Fruit fly (Drosophila melanogaster) whole organism, embryonic: ENCODE results near the gene mRpL16.

Source experiments
- Awh ChIP-seq: fragments of 200-800 bp; sonication (Bioruptor generic); IDR thresholded peaks from 2 replicates; pipeline ENCODE4, ENCODE4 v1.3.6; 2022; ENCODE audit warnings: missing biosample characterization, missing genetic modification characterization
- Bteb2 ChIP-seq: fragments of 200-800 bp; sonication (Bioruptor generic); optimal IDR thresholded peaks from 2 replicates; lab custom pipeline; 2016; ENCODE audit warnings: missing biosample characterization, missing genetic modification characterization
- CG10147 ChIP-seq: fragments of 200-800 bp; sonication (Bioruptor generic); optimal IDR thresholded peaks from 2 replicates; lab custom pipeline; 2019; ENCODE audit warnings: missing biosample characterization, mild to moderate bottlenecking, missing genetic modification characterization, moderate library complexity
- CG11723 ChIP-seq: fragments of 200-800 bp; sonication (Bioruptor generic); optimal IDR thresholded peaks from 2 replicates; lab custom pipeline; 2017; ENCODE audit warnings: missing biosample characterization, mild to moderate bottlenecking, missing genetic modification characterization
- CG12104 ChIP-seq: fragments of 200-800 bp; sonication (Bioruptor generic); optimal IDR thresholded peaks from 3 replicates; lab custom pipeline; 2016; ENCODE audit warnings: missing biosample characterization, missing genetic modification characterization
- CG12942 ChIP-seq: fragments of 200-800 bp; sonication (Bioruptor generic); optimal IDR thresholded peaks from 3 replicates; lab custom pipeline; 2016; ENCODE audit warnings: missing biosample characterization, missing genetic modification characterization
- CG15269 ChIP-seq: fragments of 200-800 bp; sonication (Bioruptor generic); optimal IDR thresholded peaks from 2 replicates; lab custom pipeline; 2018; ENCODE audit warnings: missing biosample characterization, mild to moderate bottlenecking, missing genetic modification characterization, moderate library complexity
- CG16815 ChIP-seq: fragments of 200-800 bp; sonication (Bioruptor generic); optimal IDR thresholded peaks from 3 replicates; lab custom pipeline; 2017; ENCODE audit warnings: missing biosample characterization, mild to moderate bottlenecking, missing genetic modification characterization
- CG17568 ChIP-seq: fragments of 200-800 bp; sonication (Bioruptor generic); optimal IDR thresholded peaks from 2 replicates; lab custom pipeline; 2018; ENCODE audit warnings: missing biosample characterization, mild to moderate bottlenecking, missing genetic modification characterization, moderate library complexity
- CG18619 ChIP-seq: fragments of 200-800 bp; sonication (Bioruptor generic); optimal IDR thresholded peaks from 3 replicates; lab custom pipeline; 2017; ENCODE audit warnings: missing biosample characterization, mild to moderate bottlenecking, missing genetic modification characterization
- CG2199 ChIP-seq: fragments of 200-800 bp; sonication (Bioruptor generic); IDR thresholded peaks from 3 replicates; pipeline ENCODE4 v1.3.6; 2022; ENCODE audit warnings: missing biosample characterization, missing genetic modification characterization
- CG31224 ChIP-seq: fragments of 200-800 bp; sonication (Bioruptor generic); IDR thresholded peaks from 2 replicates; pipeline ENCODE4 v1.3.6; 2022; ENCODE audit warnings: missing biosample characterization, missing genetic modification characterization
- CG31365 ChIP-seq: fragments of 200-800 bp; sonication (Bioruptor generic); optimal IDR thresholded peaks from 2 replicates; lab custom pipeline; 2018; ENCODE audit warnings: missing biosample characterization, mild to moderate bottlenecking, missing genetic modification characterization
- CG34224 ChIP-seq: fragments of 200-800 bp; sonication (Bioruptor generic); IDR thresholded peaks from 3 replicates; pipeline ENCODE4 v1.3.6; 2022; ENCODE audit warnings: missing biosample characterization, missing genetic modification characterization; ENCODE audit not compliant: partially characterized antibody
- CG3995 ChIP-seq: fragments of 200-800 bp; sonication (Bioruptor generic); optimal IDR thresholded peaks from 3 replicates; lab custom pipeline; 2016; ENCODE audit warnings: missing biosample characterization, missing genetic modification characterization
- CG4854 ChIP-seq: fragments of 200-800 bp; sonication (Bioruptor generic); optimal IDR thresholded peaks from 2 replicates; lab custom pipeline; 2016; ENCODE audit warnings: missing biosample characterization, missing genetic modification characterization, inconsistent platforms
- CG8924 ChIP-seq: fragments of 200-800 bp; optimal IDR thresholded peaks from 3 replicates; lab custom pipeline; 2019; ENCODE audit warnings: missing biosample characterization, mild to moderate bottlenecking, missing genetic modification characterization, moderate library complexity
- Camta ChIP-seq: fragments of 200-800 bp; sonication (Bioruptor generic); optimal IDR thresholded peaks from 2 replicates; lab custom pipeline; 2016; ENCODE audit warnings: missing biosample characterization, missing genetic modification characterization
- D19B ChIP-seq: fragments of 200-800 bp; sonication (Bioruptor generic); optimal IDR thresholded peaks from 2 replicates; lab custom pipeline; 2017; ENCODE audit warnings: missing biosample characterization, mild to moderate bottlenecking, missing genetic modification characterization
- Dfd ChIP-seq, 2 experiments: fragments of >200 bp; optimal IDR thresholded peaks; 2 replicates each; lab custom pipeline; 2017; ENCODE audit warnings: missing biosample characterization in 2 of 2, missing genetic modification characterization in 2 of 2
- Ets97D ChIP-seq: fragments of 200-800 bp; sonication (Bioruptor generic); optimal IDR thresholded peaks from 3 replicates; lab custom pipeline; 2016; ENCODE audit warnings: missing biosample characterization, missing genetic modification characterization
- Fer1 ChIP-seq: fragments of 200-800 bp; sonication (Bioruptor generic); optimal IDR thresholded peaks from 2 replicates; lab custom pipeline; 2017; ENCODE audit warnings: missing biosample characterization, mild to moderate bottlenecking, missing genetic modification characterization
- GATAe ChIP-seq: fragments of 200-800 bp; sonication (Bioruptor generic); conservative IDR thresholded peaks from 2 replicates; pipeline ENCODE4 v1.3.6; 2022; ENCODE audit warnings: missing biosample characterization, missing genetic modification characterization
- MBD-R2 ChIP-seq: fragments of 200-800 bp; sonication (Bioruptor generic); IDR thresholded peaks from 2 replicates; pipeline ENCODE4 v1.3.6; 2022; ENCODE audit warnings: missing biosample characterization, missing genetic modification characterization
- MESR4 ChIP-seq: fragments of 200-800 bp; sonication (Bioruptor generic); optimal IDR thresholded peaks from 2 replicates; lab custom pipeline; 2018; ENCODE audit warnings: missing biosample characterization, mild to moderate bottlenecking, missing genetic modification characterization, moderate library complexity
- NFAT ChIP-seq: fragments of 200-800 bp; sonication (Bioruptor generic); IDR thresholded peaks from 2 replicates; pipeline ENCODE4 v1.3.6; 2022; ENCODE audit warnings: missing biosample characterization, missing genetic modification characterization
- NK7.1 ChIP-seq: fragments of 200-800 bp; sonication (Bioruptor generic); optimal IDR thresholded peaks from 3 replicates; lab custom pipeline; 2016; ENCODE audit warnings: missing biosample characterization, missing genetic modification characterization
- Nf-YC ChIP-seq: fragments of 200-800 bp; optimal IDR thresholded peaks from 3 replicates; lab custom pipeline; 2019; ENCODE audit warnings: missing biosample characterization, mild to moderate bottlenecking, missing genetic modification characterization, moderate library complexity
- Optix ChIP-seq: fragments of 200-800 bp; sonication (Bioruptor generic); IDR thresholded peaks from 3 replicates; pipeline ENCODE4 v1.3.6; 2022; ENCODE audit warnings: missing biosample characterization, missing genetic modification characterization
- Rfx ChIP-seq: fragments of 200-800 bp; sonication (Bioruptor generic); IDR thresholded peaks from 2 replicates; pipeline ENCODE4 v1.3.6; 2022; ENCODE audit warnings: missing biosample characterization, missing genetic modification characterization
- Tbp ChIP-seq: fragments of >200 bp; optimal IDR thresholded peaks from 2 replicates; lab custom pipeline; 2018; ENCODE audit warnings: missing biosample characterization, missing genetic modification characterization
- YL-1 ChIP-seq: fragments of 200-800 bp; sonication (Bioruptor generic); optimal IDR thresholded peaks from 3 replicates; lab custom pipeline; 2017; ENCODE audit warnings: missing biosample characterization, mild to moderate bottlenecking, missing genetic modification characterization
- amos ChIP-seq: fragments of 200-800 bp; sonication (Bioruptor generic); IDR thresholded peaks from 2 replicates; pipeline ENCODE4 v1.3.6; 2022; ENCODE audit warnings: missing biosample characterization, missing genetic modification characterization; ENCODE audit not compliant: partially characterized antibody
- cad ChIP-seq: fragments of >200 bp; optimal IDR thresholded peaks from 2 replicates; lab custom pipeline; 2017; ENCODE audit warnings: missing biosample characterization, missing genetic modification characterization
- cato ChIP-seq: fragments of 200-800 bp; sonication (Bioruptor generic); optimal IDR thresholded peaks from 2 replicates; lab custom pipeline; 2016; ENCODE audit warnings: missing biosample characterization, missing genetic modification characterization, borderline replicate concordance
- chinmo ChIP-seq: fragments of 200-800 bp; sonication (Bioruptor generic); IDR thresholded peaks from 4 replicates; pipeline ENCODE4 v1.3.6; 2022; ENCODE audit warnings: missing biosample characterization, missing genetic modification characterization; ENCODE audit not compliant: partially characterized antibody
- cwo ChIP-seq: fragments of 200-800 bp; sonication (Bioruptor generic); optimal IDR thresholded peaks from 3 replicates; lab custom pipeline; 2017; ENCODE audit warnings: missing biosample characterization, missing genetic modification characterization, mild to moderate bottlenecking, moderate library complexity, missing genetic modification reagents
- dmrt11E ChIP-seq: fragments of 200-800 bp; sonication (Bioruptor generic); optimal IDR thresholded peaks from 3 replicates; lab custom pipeline; 2018; ENCODE audit warnings: missing biosample characterization, mild to moderate bottlenecking, missing genetic modification characterization, moderate library complexity
- gcm ChIP-seq: fragments of 200-800 bp; sonication (Bioruptor generic); optimal IDR thresholded peaks from 2 replicates; lab custom pipeline; 2019; ENCODE audit warnings: missing biosample characterization, mild to moderate bottlenecking, missing genetic modification characterization, moderate library complexity
- insv ChIP-seq, 2 experiments: fragments of 200-800 bp; sonication (Bioruptor generic); optimal IDR thresholded peaks; 3 replicates each; lab custom pipeline; 2016 to 2018; ENCODE audit warnings: missing biosample characterization in 2 of 2, missing genetic modification characterization in 2 of 2
- jing ChIP-seq: fragments of 200-800 bp; sonication (Bioruptor generic); optimal IDR thresholded peaks from 2 replicates; lab custom pipeline; 2018; ENCODE audit warnings: missing biosample characterization, mild to moderate bottlenecking, missing genetic modification characterization
- maf-S ChIP-seq: fragments of 200-800 bp; sonication (Bioruptor generic); optimal IDR thresholded peaks from 2 replicates; lab custom pipeline; 2016; ENCODE audit warnings: missing biosample characterization, missing genetic modification characterization
- prd ChIP-seq, 3 experiments: fragments of >200 bp in 2 of 3; fragments of 200-800 bp in 1 of 3; sonication (Bioruptor generic) in 1 of 3; optimal IDR thresholded peaks in 2 of 3; IDR thresholded peaks in 1 of 3; 2 replicates in 2 of 3; 3 replicates in 1 of 3; pipeline versions ENCODE4 v1.3.6 to Lab custom; 2017 to 2022; ENCODE audit warnings: missing biosample characterization in 1 of 3, missing genetic modification characterization in 1 of 3
- pzg ChIP-seq: fragments of 200-800 bp; sonication (Bioruptor generic); optimal IDR thresholded peaks from 3 replicates; lab custom pipeline; 2018; ENCODE audit warnings: missing biosample characterization, mild to moderate bottlenecking, missing genetic modification characterization, moderate library complexity
- schlank ChIP-seq: fragments of 200-800 bp; sonication (Bioruptor generic); optimal IDR thresholded peaks from 2 replicates; lab custom pipeline; 2018; ENCODE audit warnings: missing biosample characterization, mild to moderate bottlenecking, missing genetic modification characterization
- sens ChIP-seq: fragments of 200-800 bp; sonication (Bioruptor generic); peaks from one replicate; lab custom pipeline; 2016; ENCODE audit warnings: missing biosample characterization, missing genetic modification characterization
- ssp ChIP-seq: fragments of 200-800 bp; sonication (Bioruptor generic); IDR thresholded peaks from 2 replicates; pipeline ENCODE4 v1.3.6; 2022; ENCODE audit warnings: missing biosample characterization, missing genetic modification characterization
- usp ChIP-seq: fragments of >200 bp; optimal IDR thresholded peaks from 2 replicates; lab custom pipeline; 2017; ENCODE audit warnings: missing biosample characterization, missing genetic modification characterization
- vfl ChIP-seq: fragments of 200-800 bp; sonication (Bioruptor generic); optimal IDR thresholded peaks from 2 replicates; lab custom pipeline; 2016; ENCODE audit warnings: missing biosample characterization, missing genetic modification characterization
- zen2 ChIP-seq: fragments of 200-800 bp; sonication (Bioruptor generic); IDR thresholded peaks from 3 replicates; pipeline ENCODE4 v1.3.6; 2022; ENCODE audit warnings: missing biosample characterization, missing genetic modification characterization; ENCODE audit not compliant: partially characterized antibody

The mRpL16 gene

DNA sequence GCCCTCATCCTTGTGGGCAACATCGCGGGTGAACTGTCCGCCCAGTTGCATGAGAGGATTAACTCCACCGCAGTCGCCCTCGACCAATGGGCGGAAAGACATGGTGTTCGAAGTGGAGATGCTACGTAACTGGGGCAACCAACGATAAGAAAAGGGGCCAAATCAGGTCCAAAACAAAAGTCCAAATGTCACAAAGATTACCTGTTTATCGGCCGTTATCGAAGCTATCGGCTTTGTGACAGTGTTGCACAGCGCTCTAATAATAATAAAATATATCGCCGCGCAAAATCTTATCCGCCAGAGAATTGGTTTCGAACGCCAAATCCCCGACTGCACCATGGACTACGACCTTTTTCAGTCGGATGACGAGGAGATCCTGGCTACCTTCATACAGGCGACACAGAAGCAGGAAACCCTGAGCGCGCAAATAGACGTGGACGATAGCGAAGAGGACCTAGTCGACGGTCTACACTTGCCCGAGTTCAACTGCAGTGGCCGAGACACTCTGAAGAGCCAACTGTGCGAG, 21.4 kb upstream of the mRpL16 start, which contains the start of the genes CG14803 and Pex5 (continued):
- no peak for TF ChIP-seq Awh (GFP tag; lab: Robert Waterston, UW)
- no peak for TF ChIP-seq vfl (GFP tag; lab: Kevin White, UChicago)
- TF ChIP-seq cato = no peak
- TF ChIP-seq Nf-YC (tag; lab: Kevin White, UChicago) = peak; percentile 52
- no peak for TF ChIP-seq chinmo
- TF ChIP-seq CG12104 (GFP tag; lab: Kevin White, UChicago) = no peak
- peak; percentile 78 for TF ChIP-seq MESR4 (GFP tag; lab: Kevin White, UChicago)
- TF ChIP-seq CG10147 (GFP tag; lab: Kevin White, UChicago) = no peak
- TF ChIP-seq Tbp (GFP tag; lab: Kevin White, UChicago) = no peak
- TF ChIP-seq CG31365 = no peak
- peak; percentile 21; the same call in 1 of the 2 replicates for TF ChIP-seq GATAe (GFP tag; lab: Robert Waterston, UW)
- TF ChIP-seq YL-1 = peak; percentile 79
- no peak for TF ChIP-seq jing (GFP tag; lab: Kevin White, UChicago)
- TF ChIP-seq insv (GFP tag; optimal IDR thresholded peaks at IDR 0.05; lab: Kevin White, UChicago) = no peak
- no peak for TF ChIP-seq Dfd (GFP tag; optimal IDR thresholded peaks at IDR 0.05; lab: Kevin White, UChicago)
- no peak for TF ChIP-seq ssp (GFP tag; lab: Robert Waterston, UW)
- TF ChIP-seq cwo = no peak
- no peak for TF ChIP-seq CG15269 (tag; lab: Kevin White, UChicago)
- TF ChIP-seq Rfx (GFP tag; lab: Robert Waterston, UW) = peak; percentile 37; the same call in 1 of the 2 replicates
- TF ChIP-seq CG34224 = peak; percentile 66; the same call in 2 of the 3 replicates
- no peak for TF ChIP-seq CG16815 (GFP tag; lab: Kevin White, UChicago)
- no peak for TF ChIP-seq CG8924 (tag; lab: Kevin White, UChicago)
- TF ChIP-seq dmrt11E (tag; lab: Kevin White, UChicago) = no peak
- TF ChIP-seq CG12942 (GFP tag; lab: Kevin White, UChicago) = no peak
- TF ChIP-seq sens (GFP tag; lab: Kevin White, UChicago) = peak; percentile 75
- TF ChIP-seq D19B (GFP tag; lab: Kevin White, UChicago) = no peak
- peak; percentile 54 for TF ChIP-seq pzg (GFP tag; lab: Kevin White, UChicago)
- no peak for TF ChIP-seq prd (optimal IDR thresholded peaks at IDR 0.05; lab: Kevin White, UChicago)
- TF ChIP-seq prd (GFP tag; IDR thresholded peaks at IDR 0.05; lab: Robert Waterston, UW) = no peak
- TF ChIP-seq gcm (GFP tag; lab: Kevin White, UChicago) = no peak
- TF ChIP-seq CG11723 (GFP tag; lab: Kevin White, UChicago) = no peak
- TF ChIP-seq CG17568 (GFP tag; lab: Kevin White, UChicago) = no peak
- TF ChIP-seq usp (GFP tag; lab: Kevin White, UChicago) = no peak
- no peak for TF ChIP-seq Optix (GFP tag; lab: Robert Waterston, UW)
- peak; percentile 56; the same call in 2 of the 3 replicates for TF ChIP-seq zen2 (GFP tag; lab: Robert Waterston, UW)
- no peak for TF ChIP-seq cad (GFP tag; lab: Kevin White, UChicago)
- no peak for TF ChIP-seq CG31224
- no peak for TF ChIP-seq NFAT (GFP tag; lab: Robert Waterston, UW)
- TF ChIP-seq Camta = no peak
- no peak for TF ChIP-seq CG4854 (GFP tag; lab: Kevin White, UChicago)
- TF ChIP-seq CG2199 = no peak
- TF ChIP-seq Ets97D (GFP tag; lab: Kevin White, UChicago) = peak; percentile 19
- TF ChIP-seq CG3995 (GFP tag; lab: Kevin White, UChicago) = no peak
- no peak for TF ChIP-seq maf-S (GFP tag; lab: Kevin White, UChicago)
- peak; percentile 33 for TF ChIP-seq Fer1 (GFP tag; lab: Kevin White, UChicago)
- TF ChIP-seq NK7.1 (GFP tag; lab: Kevin White, UChicago) = no peak
- TF ChIP-seq CG18619 (GFP tag; lab: Kevin White, UChicago) = no peak
- TF ChIP-seq MBD-R2 = peak; percentile 92
- TF ChIP-seq Bteb2 (GFP tag; lab: Kevin White, UChicago) = no peak
- TF ChIP-seq schlank (tag; lab: Kevin White, UChicago) = no peak
- peak; percentile 59; the same call in 1 of the 2 replicates for TF ChIP-seq amos (GFP tag; lab: Robert Waterston, UW)
